Fruit fly (Drosophila melanogaster) whole organism, prepupa: ENCODE data around the gene gw.

Experiments used
- Blimp-1 ChIP-seq: fragments of 200-800 bp; sonication (Bioruptor generic); optimal IDR thresholded peaks from 3 replicates; lab custom pipeline; 2017; ENCODE audit warnings: missing biosample characterization, missing genetic modification characterization, mild to moderate bottlenecking, moderate library complexity, missing genetic modification reagents
- CG11294 ChIP-seq: fragments of 200-800 bp; sonication (Bioruptor generic); IDR thresholded peaks from 2 replicates; pipeline ENCODE4 v1.3.6; 2022; ENCODE audit warnings: missing biosample characterization, missing genetic modification characterization
- CG11762 ChIP-seq: fragments of 200-800 bp; sonication (Bioruptor generic); optimal IDR thresholded peaks from 3 replicates; lab custom pipeline; 2016; ENCODE audit warnings: missing biosample characterization, missing genetic modification characterization; ENCODE audit not compliant: insufficient read depth
- CG15336 ChIP-seq: fragments of 200-800 bp; sonication (Bioruptor generic); IDR thresholded peaks from 2 replicates; pipeline ENCODE4 v1.3.6; 2022; ENCODE audit warnings: missing biosample characterization, missing genetic modification characterization
- CG1621 ChIP-seq: fragments of 200-800 bp; sonication (Bioruptor generic); optimal IDR thresholded peaks from 3 replicates; lab custom pipeline; 2018; ENCODE audit warnings: missing biosample characterization, mild to moderate bottlenecking, missing genetic modification characterization
- CG16779 ChIP-seq: fragments of 200-800 bp; sonication (Bioruptor generic); optimal IDR thresholded peaks from 3 replicates; lab custom pipeline; 2017; ENCODE audit warnings: missing biosample characterization, mild to moderate bottlenecking, missing genetic modification characterization
- CG3032 ChIP-seq: fragments of 200-800 bp; optimal IDR thresholded peaks from 2 replicates; lab custom pipeline; 2019; ENCODE audit warnings: missing biosample characterization, mild to moderate bottlenecking, missing genetic modification characterization, moderate library complexity
- CG31627 ChIP-seq: fragments of 200-800 bp; sonication (Bioruptor generic); optimal IDR thresholded peaks from 3 replicates; lab custom pipeline; 2016; ENCODE audit warnings: missing biosample characterization, missing genetic modification characterization
- CG34406 ChIP-seq: fragments of 200-800 bp; sonication (Bioruptor generic); optimal IDR thresholded peaks from 3 replicates; lab custom pipeline; 2016; ENCODE audit warnings: missing biosample characterization, missing genetic modification characterization
- CG3919 ChIP-seq: fragments of 200-800 bp; sonication (Bioruptor generic); optimal IDR thresholded peaks from 3 replicates; lab custom pipeline; 2016; ENCODE audit warnings: missing biosample characterization, missing genetic modification characterization
- CG4318 ChIP-seq: fragments of 200-800 bp; sonication (Bioruptor generic); optimal IDR thresholded peaks from 3 replicates; lab custom pipeline; 2017; ENCODE audit warnings: missing biosample characterization, mild to moderate bottlenecking, missing genetic modification characterization
- CG6808 ChIP-seq: fragments of 200-800 bp; sonication (Bioruptor generic); optimal IDR thresholded peaks from 3 replicates; lab custom pipeline; 2017; ENCODE audit warnings: missing biosample characterization, missing genetic modification characterization, mild to moderate bottlenecking, moderate library complexity, missing genetic modification reagents
- CG6854 ChIP-seq: fragments of 200-800 bp; sonication (Bioruptor generic); optimal IDR thresholded peaks from 2 replicates; lab custom pipeline; 2017; ENCODE audit warnings: missing biosample characterization, mild to moderate bottlenecking, missing genetic modification characterization
- CG7368 ChIP-seq: fragments of 200-800 bp; sonication (Bioruptor generic); optimal IDR thresholded peaks from 3 replicates; lab custom pipeline; 2016; ENCODE audit warnings: missing biosample characterization, missing genetic modification characterization
- CG8632 ChIP-seq: fragments of 200-800 bp; sonication (Bioruptor generic); optimal IDR thresholded peaks from 3 replicates; lab custom pipeline; 2016; ENCODE audit warnings: missing biosample characterization, missing genetic modification characterization
- Eip75B ChIP-seq: fragments of 200-800 bp; sonication (Bioruptor generic); optimal IDR thresholded peaks from 3 replicates; lab custom pipeline; 2016; ENCODE audit warnings: missing biosample characterization, missing genetic modification characterization
- Eip78C ChIP-seq: fragments of 200-800 bp; sonication (Bioruptor generic); peaks from one replicate; lab custom pipeline; 2016; ENCODE audit warnings: missing biosample characterization, missing genetic modification characterization
- Eip93F ChIP-seq: fragments of 200-800 bp; sonication (Bioruptor generic); optimal IDR thresholded peaks from 2 replicates; lab custom pipeline; 2016; ENCODE audit warnings: missing biosample characterization, mild to moderate bottlenecking, missing genetic modification characterization
- Ets21C ChIP-seq: fragments of 200-800 bp; sonication (Bioruptor generic); optimal IDR thresholded peaks from 3 replicates; lab custom pipeline; 2016; ENCODE audit warnings: missing biosample characterization, missing genetic modification characterization
- Ets96B ChIP-seq: fragments of 200-800 bp; optimal IDR thresholded peaks from 2 replicates; lab custom pipeline; 2019; ENCODE audit warnings: missing biosample characterization, mild to moderate bottlenecking, missing genetic modification characterization, moderate library complexity
- Hr38 ChIP-seq: sonication (Bioruptor generic); optimal IDR thresholded peaks from 2 replicates; lab custom pipeline; 2016; ENCODE audit warnings: missing biosample characterization, missing genetic modification characterization
- Hr39 ChIP-seq: fragments of 200-800 bp; sonication (Bioruptor generic); optimal IDR thresholded peaks from 2 replicates; lab custom pipeline; 2016; ENCODE audit warnings: missing biosample characterization, missing genetic modification characterization
- Hr4 ChIP-seq: fragments of 200-800 bp; sonication (Bioruptor generic); optimal IDR thresholded peaks from 3 replicates; lab custom pipeline; 2016; ENCODE audit warnings: missing biosample characterization, missing genetic modification characterization
- Lpt ChIP-seq: fragments of 200-800 bp; sonication (Bioruptor generic); optimal IDR thresholded peaks from 3 replicates; lab custom pipeline; 2016; ENCODE audit warnings: missing biosample characterization, missing genetic modification characterization
- OdsH ChIP-seq: fragments of 200-800 bp; sonication (Bioruptor generic); optimal IDR thresholded peaks from 3 replicates; lab custom pipeline; 2016; ENCODE audit warnings: missing biosample characterization, missing genetic modification characterization
- Smox ChIP-seq: fragments of 200-800 bp; sonication (Bioruptor generic); optimal IDR thresholded peaks from 3 replicates; lab custom pipeline; 2016; ENCODE audit warnings: missing biosample characterization, missing genetic modification characterization
- Sox102F ChIP-seq: fragments of 200-800 bp; sonication (Bioruptor generic); optimal IDR thresholded peaks from 2 replicates; lab custom pipeline; 2016; ENCODE audit warnings: missing biosample characterization, mild to moderate bottlenecking, missing genetic modification characterization
- Sox14 ChIP-seq: fragments of 200-800 bp; sonication (Bioruptor generic); optimal IDR thresholded peaks from 3 replicates; lab custom pipeline; 2016; ENCODE audit warnings: missing biosample characterization, missing genetic modification characterization
- Sox15 ChIP-seq: fragments of 200-800 bp; sonication (Bioruptor generic); optimal IDR thresholded peaks from 3 replicates; lab custom pipeline; 2016; ENCODE audit warnings: missing biosample characterization, missing genetic modification characterization
- acj6 ChIP-seq: fragments of 200-800 bp; sonication (Bioruptor generic); optimal IDR thresholded peaks from 3 replicates; lab custom pipeline; 2016; ENCODE audit warnings: missing biosample characterization, missing genetic modification characterization
- cyc ChIP-seq: fragments of 200-800 bp; sonication (Bioruptor generic); optimal IDR thresholded peaks from 3 replicates; lab custom pipeline; 2016; ENCODE audit warnings: missing biosample characterization, missing genetic modification characterization
- eg ChIP-seq: fragments of 200-800 bp; sonication (Bioruptor generic); IDR thresholded peaks from 3 replicates; pipeline ENCODE4 v1.3.6; 2022; ENCODE audit warnings: missing biosample characterization, missing genetic modification characterization
- fd85E ChIP-seq: fragments of 200-800 bp; sonication (Bioruptor generic); optimal IDR thresholded peaks from 3 replicates; lab custom pipeline; 2016; ENCODE audit warnings: missing biosample characterization, missing genetic modification characterization
- fkh ChIP-seq: fragments of 200-800 bp; sonication (Bioruptor generic); optimal IDR thresholded peaks from 3 replicates; lab custom pipeline; 2017; ENCODE audit warnings: missing biosample characterization, mild to moderate bottlenecking, missing genetic modification characterization, moderate library complexity
- lz ChIP-seq: fragments of 200-800 bp; sonication (Bioruptor generic); optimal IDR thresholded peaks from 3 replicates; lab custom pipeline; 2016; ENCODE audit warnings: missing biosample characterization, missing genetic modification characterization
- net ChIP-seq: fragments of 200-800 bp; sonication (Bioruptor generic); optimal IDR thresholded peaks from 3 replicates; lab custom pipeline; 2016; ENCODE audit warnings: missing biosample characterization, missing genetic modification characterization
- spab ChIP-seq: fragments of 200-800 bp; sonication (Bioruptor generic); optimal IDR thresholded peaks from 2 replicates; lab custom pipeline; 2017; ENCODE audit warnings: missing biosample characterization, mild to moderate bottlenecking, missing genetic modification characterization, missing genetic modification reagents
- svp ChIP-seq: fragments of 200-800 bp; sonication (Bioruptor generic); peaks from one replicate; lab custom pipeline; 2016; ENCODE audit warnings: missing biosample characterization, missing genetic modification characterization
- topi ChIP-seq: fragments of 200-800 bp; sonication (Bioruptor generic); optimal IDR thresholded peaks from 3 replicates; lab custom pipeline; 2016; ENCODE audit warnings: missing biosample characterization, missing genetic modification characterization

gw gene

dm6 chr4:663055-663670 is 2.8 kb upstream of the gw start, which contains the start of the genes CG46466 and Slip1 (continued):
- no peak for TF ChIP-seq Sox102F (GFP tag; lab: Kevin White, UChicago)
- TF ChIP-seq fkh (GFP tag; lab: Kevin White, UChicago) = peak; percentile 29
- no peak for TF ChIP-seq CG34406 (GFP tag; lab: Kevin White, UChicago)
- no peak for TF ChIP-seq Eip93F (GFP tag; lab: Kevin White, UChicago)
- TF ChIP-seq Ets96B (tag; lab: Kevin White, UChicago) = peak; percentile 25
- peak; percentile 16 for TF ChIP-seq Blimp-1
- TF ChIP-seq CG31627 = peak; percentile 49
- TF ChIP-seq net = no peak
- TF ChIP-seq CG11294 (GFP tag; lab: Robert Waterston, UW) = no peak
- no peak for TF ChIP-seq Smox (GFP tag; lab: Kevin White, UChicago)
- no peak for TF ChIP-seq CG15336 (GFP tag; lab: Robert Waterston, UW)
- TF ChIP-seq CG3032 (tag; lab: Kevin White, UChicago) = peak; percentile 22
- no peak for TF ChIP-seq spab
- no peak for TF ChIP-seq Hr38 (GFP tag; lab: Kevin White, UChicago)
- TF ChIP-seq CG16779 (tag; lab: Kevin White, UChicago) = no peak
- TF ChIP-seq svp (GFP tag; lab: Kevin White, UChicago) = no peak
- TF ChIP-seq Sox14 (GFP tag; lab: Kevin White, UChicago) = no peak
- peak; percentile 40 for TF ChIP-seq cyc
- TF ChIP-seq CG7368 = no peak
- TF ChIP-seq CG11762 (GFP tag; lab: Kevin White, UChicago) = no peak
- TF ChIP-seq CG8632 (GFP tag; lab: Kevin White, UChicago) = peak; percentile 4
- TF ChIP-seq fd85E (GFP tag; lab: Kevin White, UChicago) = no peak

dm6 chr4:662101-662500 is 1.7 kb upstream of the gw start:
- TF ChIP-seq OdsH (GFP tag; lab: Kevin White, UChicago) (no peak), CG31627 (no peak), fkh (GFP tag; lab: Kevin White, UChicago) (peak; percentile 6), CG8632 (GFP tag; lab: Kevin White, UChicago) (no peak)

- TF ChIP-seq OdsH (GFP tag; lab: Kevin White, UChicago) = no peak
- TF ChIP-seq Ets21C = no peak
- TF ChIP-seq acj6 (GFP tag; lab: Kevin White, UChicago) = no peak
- no peak for TF ChIP-seq CG34406 (GFP tag; lab: Kevin White, UChicago)
- TF ChIP-seq Sox15 = no peak
- TF ChIP-seq CG6854 = no peak
Observed at dm6 chr4:659058-659588, 1.3 kb downstream of the gw start.

dm6 chr4:647388-647787 is 13.0 kb downstream of the gw start:
- TF ChIP-seq topi (GFP tag; lab: Kevin White, UChicago) (no peak), Eip75B (GFP tag; lab: Kevin White, UChicago) (no peak)

- TF ChIP-seq CG1621 (tag; lab: Kevin White, UChicago) (no peak), eg (GFP tag; lab: Robert Waterston, UW) (no peak), svp (GFP tag; lab: Kevin White, UChicago) (no peak), Eip78C (GFP tag; lab: Kevin White, UChicago) (no peak), CG8632 (GFP tag; lab: Kevin White, UChicago) (no peak), CG6808 (GFP tag; lab: Kevin White, UChicago) (no peak), Blimp-1 (no peak), CG11762 (GFP tag; lab: Kevin White, UChicago) (no peak), CG3919 (no peak), lz (GFP tag; lab: Kevin White, UChicago) (no peak), Hr38 (GFP tag; lab: Kevin White, UChicago) (no peak), Hr4 (GFP tag; lab: Kevin White, UChicago) (no peak), Hr39 (GFP tag; lab: Kevin White, UChicago) (no peak), CG7368 (no peak), CG4318 (no peak), Lpt (GFP tag; lab: Kevin White, UChicago) (no peak)
- TF ChIP-seq, all 60 proteins: peak for 0
Observed at dm6 chr4:646414-647016, 13.9 kb downstream of the gw start, which contains the start of gene Ekar. Gene Ekar (minus strand): TSS chr4:646556.
